Fruit fly (Drosophila melanogaster) whole organism, embryonic: ENCODE measurements around the gene Sps2.

Experiments used
- Antp ChIP-seq: fragments of 200-800 bp; sonication (Bioruptor generic); optimal IDR thresholded peaks from 3 replicates; lab custom pipeline; 2016; ENCODE audit warnings: missing biosample characterization, missing genetic modification characterization
- BEAF-32 ChIP-seq: fragments of 200-800 bp; sonication (Bioruptor generic); optimal IDR thresholded peaks from 3 replicates; lab custom pipeline; 2017; ENCODE audit warnings: missing biosample characterization, missing genetic modification characterization, mild to moderate bottlenecking, moderate library complexity, missing genetic modification reagents
- CG11723 ChIP-seq: fragments of 200-800 bp; sonication (Bioruptor generic); optimal IDR thresholded peaks from 2 replicates; lab custom pipeline; 2017; ENCODE audit warnings: missing biosample characterization, mild to moderate bottlenecking, missing genetic modification characterization
- CG14667 ChIP-seq: fragments of 200-800 bp; sonication (Bioruptor generic); IDR thresholded peaks from 2 replicates; pipeline ENCODE4 v1.3.6; 2022; ENCODE audit warnings: missing biosample characterization, missing genetic modification characterization
- CG14965 ChIP-seq: fragments of 200-800 bp; sonication (Bioruptor generic); optimal IDR thresholded peaks from 2 replicates; lab custom pipeline; 2016; ENCODE audit warnings: missing biosample characterization, missing genetic modification characterization, borderline replicate concordance
- CG1602 ChIP-seq: fragments of 200-800 bp; sonication (Bioruptor generic); optimal IDR thresholded peaks from 3 replicates; lab custom pipeline; 2016; ENCODE audit warnings: missing biosample characterization, missing genetic modification characterization
- CG17385 ChIP-seq: fragments of 200-800 bp; sonication (Bioruptor generic); optimal IDR thresholded peaks from 3 replicates; lab custom pipeline; 2018; ENCODE audit warnings: missing biosample characterization, mild to moderate bottlenecking, missing genetic modification characterization
- CG17829 ChIP-seq: fragments of 200-800 bp; optimal IDR thresholded peaks from 2 replicates; lab custom pipeline; 2019; ENCODE audit warnings: missing biosample characterization, mild to moderate bottlenecking, missing genetic modification characterization, moderate library complexity
- CG2120 ChIP-seq: fragments of 200-800 bp; sonication (Bioruptor generic); optimal IDR thresholded peaks from 3 replicates; lab custom pipeline; 2016; ENCODE audit warnings: missing biosample characterization, missing genetic modification characterization
- CG3281 ChIP-seq: fragments of 200-800 bp; sonication (Bioruptor generic); optimal IDR thresholded peaks from 3 replicates; lab custom pipeline; 2017; ENCODE audit warnings: missing biosample characterization, mild to moderate bottlenecking, missing genetic modification characterization
- CG33213 ChIP-seq: fragments of 200-800 bp; sonication (Bioruptor generic); optimal IDR thresholded peaks from 3 replicates; lab custom pipeline; 2016; ENCODE audit warnings: missing biosample characterization, missing genetic modification characterization
- CG43689 ChIP-seq: fragments of 200-800 bp; sonication (Bioruptor generic); IDR thresholded peaks from 2 replicates; pipeline ENCODE4 v1.3.6; 2022; ENCODE audit warnings: missing biosample characterization, missing genetic modification characterization
- CG4730 ChIP-seq: fragments of 200-800 bp; sonication (Bioruptor generic); IDR thresholded peaks from 2 replicates; pipeline ENCODE4 v1.3.6; 2022; ENCODE audit warnings: missing biosample characterization, missing genetic modification characterization
- CG6689 ChIP-seq: fragments of 200-800 bp; sonication (Bioruptor generic); IDR thresholded peaks from 2 replicates; pipeline ENCODE4 v1.3.6; 2022; ENCODE audit warnings: missing biosample characterization, missing genetic modification characterization
- CG7786 ChIP-seq: fragments of 200-800 bp; sonication (Bioruptor generic); optimal IDR thresholded peaks from 2 replicates; lab custom pipeline; 2016; ENCODE audit warnings: missing biosample characterization, missing genetic modification characterization
- CG8388 ChIP-seq: fragments of 200-800 bp; sonication (Bioruptor generic); optimal IDR thresholded peaks from 2 replicates; lab custom pipeline; 2019; ENCODE audit warnings: missing biosample characterization, mild to moderate bottlenecking, missing genetic modification characterization, moderate library complexity
- CkIIα-i1 ChIP-seq: fragments of 200-800 bp; sonication (Bioruptor generic); IDR thresholded peaks from 2 replicates; pipeline ENCODE4 v1.3.6; 2022; ENCODE audit warnings: missing biosample characterization, missing genetic modification characterization
- Doc3 ChIP-seq: fragments of 200-800 bp; sonication (Bioruptor generic); IDR thresholded peaks from 3 replicates; pipeline ENCODE4 v1.3.6; 2022; ENCODE audit warnings: missing biosample characterization, missing genetic modification characterization; ENCODE audit not compliant: partially characterized antibody
- Dref ChIP-seq: fragments of 200-800 bp; sonication (Bioruptor generic); IDR thresholded peaks from 2 replicates; pipeline ENCODE4 v1.3.6; 2022; ENCODE audit warnings: missing biosample characterization, missing genetic modification characterization
- Fer2 ChIP-seq: fragments of 200-800 bp; sonication (Bioruptor generic); optimal IDR thresholded peaks from 2 replicates; lab custom pipeline; 2018; ENCODE audit warnings: missing biosample characterization, mild to moderate bottlenecking, missing genetic modification characterization, moderate library complexity
- HLH54F ChIP-seq: fragments of 200-800 bp; sonication (Bioruptor generic); optimal IDR thresholded peaks from 3 replicates; lab custom pipeline; 2016; ENCODE audit warnings: missing biosample characterization, missing genetic modification characterization
- HLHmδ ChIP-seq: fragments of 200-800 bp; sonication (Bioruptor generic); optimal IDR thresholded peaks from 2 replicates; lab custom pipeline; 2018; ENCODE audit warnings: missing biosample characterization, mild to moderate bottlenecking, missing genetic modification characterization, moderate library complexity
- Max ChIP-seq: fragments of 200-800 bp; sonication (Bioruptor generic); optimal IDR thresholded peaks from 2 replicates; lab custom pipeline; 2016; ENCODE audit warnings: missing biosample characterization, mild to moderate bottlenecking, missing genetic modification characterization
- NK7.1 ChIP-seq: fragments of 200-800 bp; sonication (Bioruptor generic); optimal IDR thresholded peaks from 3 replicates; lab custom pipeline; 2016; ENCODE audit warnings: missing biosample characterization, missing genetic modification characterization
- Ptx1 ChIP-seq: fragments of 200-800 bp; sonication (Bioruptor generic); IDR thresholded peaks from 2 replicates; pipeline ENCODE4 v1.3.6; 2022; ENCODE audit warnings: missing biosample characterization, missing genetic modification characterization
- Sox100B ChIP-seq: fragments of 200-800 bp; sonication (Bioruptor generic); optimal IDR thresholded peaks from 3 replicates; lab custom pipeline; 2018; ENCODE audit warnings: missing biosample characterization, mild to moderate bottlenecking, missing genetic modification characterization
- Ssrp ChIP-seq: fragments of 200-800 bp; sonication (Bioruptor generic); optimal IDR thresholded peaks from 2 replicates; lab custom pipeline; 2018; ENCODE audit warnings: missing biosample characterization, mild to moderate bottlenecking, missing genetic modification characterization, moderate library complexity
- Taf1 ChIP-seq: fragments of 200-800 bp; sonication (Bioruptor generic); IDR thresholded peaks from 2 replicates; pipeline ENCODE4 v1.3.6; 2022; ENCODE audit warnings: missing biosample characterization, missing genetic modification characterization
- Vsx1 ChIP-seq: fragments of 200-800 bp; sonication (Bioruptor generic); optimal IDR thresholded peaks from 2 replicates; lab custom pipeline; 2017; ENCODE audit warnings: missing biosample characterization, mild to moderate bottlenecking, missing genetic modification characterization, missing genetic modification reagents
- caup ChIP-seq: fragments of 200-800 bp; sonication (Bioruptor generic); optimal IDR thresholded peaks from 3 replicates; lab custom pipeline; 2017; ENCODE audit warnings: missing biosample characterization, mild to moderate bottlenecking, missing genetic modification characterization, moderate library complexity; ENCODE audit not compliant: severe bottlenecking
- ci ChIP-seq: fragments of 200-800 bp; sonication (Bioruptor generic); IDR thresholded peaks from 3 replicates; pipeline ENCODE4 v1.3.6; 2022; ENCODE audit warnings: missing biosample characterization, missing genetic modification characterization
- dmrt99B ChIP-seq: fragments of 200-800 bp; sonication (Bioruptor generic); optimal IDR thresholded peaks from 2 replicates; lab custom pipeline; 2018; ENCODE audit warnings: missing biosample characterization, mild to moderate bottlenecking, missing genetic modification characterization, moderate library complexity
- dysf ChIP-seq: fragments of 200-800 bp; sonication (Bioruptor generic); IDR thresholded peaks from 3 replicates; pipeline ENCODE4 v1.3.6; 2022; ENCODE audit warnings: missing biosample characterization, missing genetic modification characterization
- gem ChIP-seq: fragments of 200-800 bp; sonication (Bioruptor generic); optimal IDR thresholded peaks from 2 replicates; lab custom pipeline; 2019; ENCODE audit warnings: missing biosample characterization, mild to moderate bottlenecking, missing genetic modification characterization, moderate library complexity
- luna ChIP-seq: fragments of 200-800 bp; sonication (Bioruptor generic); optimal IDR thresholded peaks from 2 replicates; lab custom pipeline; 2016; ENCODE audit warnings: missing biosample characterization, missing genetic modification characterization
- nerfin-2 ChIP-seq: fragments of 200-800 bp; sonication (Bioruptor generic); IDR thresholded peaks from 2 replicates; pipeline ENCODE4 v1.3.6; 2022; ENCODE audit warnings: missing biosample characterization, missing genetic modification characterization; ENCODE audit not compliant: partially characterized antibody
- pan ChIP-seq, 4 experiments: fragments of >200 bp in 3 of 4; fragments of 200-800 bp in 1 of 4; sonication (Bioruptor generic) in 1 of 4; optimal IDR thresholded peaks in 3 of 4; IDR thresholded peaks in 1 of 4; 2 replicates each; pipeline versions ENCODE4 v1.3.6 to Lab custom; 2017 to 2022; ENCODE audit warnings: missing biosample characterization in 2 of 4, missing genetic modification characterization in 2 of 4, mixed read lengths in 1 of 4
- pros ChIP-seq: fragments of 200-800 bp; sonication (Bioruptor generic); optimal IDR thresholded peaks from 3 replicates; lab custom pipeline; 2019; ENCODE audit warnings: missing biosample characterization, mild to moderate bottlenecking, missing genetic modification characterization, moderate library complexity
- row ChIP-seq: fragments of 200-800 bp; sonication (Bioruptor generic); IDR thresholded peaks from 3 replicates; pipeline ENCODE4 v1.3.6; 2022; ENCODE audit warnings: missing biosample characterization, missing genetic modification characterization
- scrt ChIP-seq: fragments of 200-800 bp; sonication (Bioruptor generic); optimal IDR thresholded peaks from 2 replicates; lab custom pipeline; 2018; ENCODE audit warnings: missing biosample characterization, mild to moderate bottlenecking, missing genetic modification characterization, moderate library complexity
- sisA ChIP-seq: fragments of 200-800 bp; sonication (Bioruptor generic); IDR thresholded peaks from 2 replicates; pipeline ENCODE4 v1.3.6; 2022; ENCODE audit warnings: missing biosample characterization, missing genetic modification characterization
- sna ChIP-seq: fragments of 200-800 bp; sonication (Bioruptor generic); IDR thresholded peaks from 2 replicates; pipeline ENCODE4 v1.3.6; 2022; ENCODE audit warnings: missing biosample characterization, missing genetic modification characterization; ENCODE audit not compliant: partially characterized antibody
- stwl ChIP-seq: fragments of 200-800 bp; sonication (Bioruptor generic); optimal IDR thresholded peaks from 3 replicates; lab custom pipeline; 2018; ENCODE audit warnings: missing biosample characterization, mild to moderate bottlenecking, missing genetic modification characterization, moderate library complexity
- ttk ChIP-seq: fragments of 200-800 bp; sonication (Bioruptor generic); IDR thresholded peaks from 2 replicates; pipeline ENCODE4 v2.1.2; 2022; ENCODE audit warnings: missing biosample characterization, missing genetic modification characterization
- tx ChIP-seq: fragments of 200-800 bp; sonication (Bioruptor generic); optimal IDR thresholded peaks from 2 replicates; lab custom pipeline; 2016; ENCODE audit warnings: missing biosample characterization, missing genetic modification characterization
- vnd ChIP-seq: fragments of 200-800 bp; sonication (Bioruptor generic); IDR thresholded peaks from 3 replicates; pipeline ENCODE4 v1.3.6; 2022; ENCODE audit warnings: missing biosample characterization, missing genetic modification characterization; ENCODE audit not compliant: partially characterized antibody
- vvl ChIP-seq: fragments of 200-800 bp; sonication (Bioruptor generic); IDR thresholded peaks from 2 replicates; pipeline ENCODE4 v1.3.6; 2022; ENCODE audit warnings: missing biosample characterization, missing genetic modification characterization
- zen ChIP-seq: fragments of 200-800 bp; sonication (Bioruptor generic); optimal IDR thresholded peaks from 3 replicates; lab custom pipeline; 2018; ENCODE audit warnings: missing biosample characterization, mild to moderate bottlenecking, missing genetic modification characterization, moderate library complexity
- zfh1 ChIP-seq: fragments of 200-800 bp; sonication (Bioruptor generic); IDR thresholded peaks from 3 replicates; pipeline ENCODE4 v1.3.6; 2022; ENCODE audit warnings: missing biosample characterization, missing genetic modification characterization

Sps2 gene

DNA sequence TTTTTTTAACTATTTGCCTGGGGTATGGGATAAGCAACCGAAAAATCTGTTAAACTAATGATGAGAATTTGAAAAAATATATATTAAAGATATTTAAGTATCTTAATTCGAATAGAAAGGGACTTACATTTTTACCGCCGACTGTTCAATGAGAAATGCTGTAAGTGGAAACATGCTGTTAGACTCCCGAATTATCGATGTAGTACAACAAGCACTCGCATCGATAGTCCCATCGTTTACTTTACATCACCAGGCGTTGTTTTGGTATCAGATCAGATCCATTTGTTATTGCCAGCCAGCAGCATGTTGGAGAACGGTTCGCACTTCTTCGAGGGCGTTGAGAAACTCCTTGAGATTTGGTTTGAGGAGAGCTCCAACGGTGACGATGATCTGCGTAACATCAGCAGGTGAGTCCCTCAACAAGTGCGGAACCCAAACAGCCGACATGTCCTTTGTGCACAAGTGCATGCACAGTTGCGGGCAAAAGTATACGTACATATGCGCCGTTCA is 3.1 kb upstream of the Sps2 start, which contains the start of gene SamDC (continued):
- TF ChIP-seq CG8388 (peak; percentile 99), ttk (no peak; the same call in 1 of the 2 replicates), CG17829 (tag; lab: Kevin White, UChicago) (peak; percentile 37), pan (optimal IDR thresholded peaks at IDR 0.05; lab: Kevin White, UChicago) (no peak), pan (GFP tag; optimal IDR thresholded peaks at IDR 0.05 in 1 of 2, IDR thresholded peaks at IDR 0.05 in 1 of 2) (peak in 1 of 2 experiments; percentile 49), dmrt99B (tag; lab: Kevin White, UChicago) (peak; percentile 26), vnd (GFP tag; lab: Robert Waterston, UW) (peak; percentile 59; the same call in 2 of the 3 replicates), scrt (GFP tag; lab: Kevin White, UChicago) (peak; percentile 46), Fer2 (tag; lab: Kevin White, UChicago) (no peak), Doc3 (GFP tag; lab: Robert Waterston, UW) (peak; percentile 68), Vsx1 (GFP tag; lab: Kevin White, UChicago) (no peak), caup (GFP tag; lab: Kevin White, UChicago) (peak; percentile 45), pros (GFP tag; lab: Kevin White, UChicago) (peak; percentile 14), CG7786 (peak; percentile 16), nerfin-2 (GFP tag; lab: Robert Waterston, UW) (peak; percentile 59; the same call in 1 of the 2 replicates), HLHmδ (GFP tag; lab: Kevin White, UChicago) (peak; percentile 46), ci (GFP tag; lab: Robert Waterston, UW) (peak; percentile 66; the same call in 2 of the 3 replicates), Sox100B (peak; percentile 17), vvl (GFP tag; lab: Robert Waterston, UW) (peak; percentile 75), Antp (GFP tag; lab: Kevin White, UChicago) (peak; percentile 43), gem (peak; percentile 76), sisA (GFP tag; lab: Robert Waterston, UW) (no peak), NK7.1 (GFP tag; lab: Kevin White, UChicago) (peak; percentile 27), zfh1 (GFP tag; lab: Robert Waterston, UW) (peak; percentile 37; the same call in 1 of the 3 replicates), CG33213 (peak; percentile 34), Taf1 (GFP tag; lab: Robert Waterston, UW) (0 out of 2 replicates have a peak, but pooled peaks have one; percentile 15), CG14965 (GFP tag; lab: Kevin White, UChicago) (no peak), Ptx1 (peak; percentile 44), CG2120 (peak; percentile 37), row (peak; percentile 90), CG6689 (GFP tag; lab: Robert Waterston, UW) (0 out of 2 replicates have a peak, but pooled peaks have one; percentile 24), CG4730 (GFP tag; lab: Robert Waterston, UW) (no peak), CG14667 (no peak), CG11723 (GFP tag; lab: Kevin White, UChicago) (peak; percentile 1), stwl (tag; lab: Kevin White, UChicago) (peak; percentile 78), Max (GFP tag; lab: Kevin White, UChicago) (peak; percentile 4), HLH54F (GFP tag; lab: Kevin White, UChicago) (peak; percentile 23), luna (GFP tag; lab: Kevin White, UChicago) (no peak), BEAF-32 (peak; percentile 88), dysf (peak; percentile 59; the same call in 1 of the 3 replicates), CG3281 (GFP tag; lab: Kevin White, UChicago) (peak; percentile 26), Dref (GFP tag; lab: Robert Waterston, UW) (peak; percentile 91), Ssrp (tag; lab: Kevin White, UChicago) (peak; percentile 57), sna (GFP tag; lab: Robert Waterston, UW) (peak; percentile 63), CG1602 (GFP tag; lab: Kevin White, UChicago) (peak; percentile 39), CG17385 (GFP tag; lab: Kevin White, UChicago) (peak; percentile 48), CG43689 (GFP tag; lab: Robert Waterston, UW) (no peak), tx (no peak), zen (tag; lab: Kevin White, UChicago) (peak; percentile 58), CkIIα-i1 (GFP tag; lab: Robert Waterston, UW) (no peak)
